Worm (Caenorhabditis elegans) whole organism, L4 larva: Measurements from ENCODE around the gene ccpp-6.

ENCODE experiments used
- ZK337.2 ChIP-seq: fragments of 200-800 bp; sonication (Bioruptor generic); IDR thresholded peaks from 2 replicates; pipeline ENCODE4 v1.3.6; 2022; ENCODE audit warnings: missing genetic modification reagents, missing genetic modification characterization, missing compliant biosample characterization
- aha-1 ChIP-seq: fragments of 150-350 bp; peaks from one replicate; lab custom pipeline; 2014; ENCODE audit warnings: missing biosample characterization, missing genetic modification characterization
- gei-8 ChIP-seq: fragments of 200-800 bp; sonication (Bioruptor generic); optimal IDR thresholded peaks from 2 replicates; lab custom pipeline; 2018; ENCODE audit warnings: mild to moderate bottlenecking, missing genetic modification characterization, missing compliant biosample characterization
- lin-38 ChIP-seq: fragments of 200-800 bp; sonication (Bioruptor generic); IDR thresholded peaks from 2 replicates; pipeline ENCODE4 v1.3.6; 2022; ENCODE audit warnings: missing genetic modification reagents, missing genetic modification characterization, missing compliant biosample characterization
- mxl-2 ChIP-seq: fragments of 200-800 bp; sonication (Bioruptor generic); conservative IDR thresholded peaks from 2 replicates; pipeline ENCODE4 v1.3.6; 2022; ENCODE audit warnings: missing genetic modification reagents, missing genetic modification characterization, missing compliant biosample characterization
- nhr-6 ChIP-seq: fragments of 150-350 bp; optimal IDR thresholded peaks from 2 replicates; lab custom pipeline; 2014; ENCODE audit warnings: missing biosample characterization, missing genetic modification characterization
- pha-4 ChIP-seq, 2 experiments: fragments of 150-350 bp in 1 of 2; fragments of 200-800 bp in 1 of 2; sonication (Bioruptor generic) in 1 of 2; IDR thresholded peaks in 1 of 2; optimal IDR thresholded peaks in 1 of 2; 2 replicates each; pipeline versions ENCODE4 v1.3.6 to Lab custom; 2014 to 2022; ENCODE audit warnings: missing genetic modification characterization in 2 of 2, missing genetic modification reagents in 2 of 2, missing biosample characterization in 1 of 2, missing compliant biosample characterization in 1 of 2
- pqm-1 ChIP-seq: sonication (generic microtip); optimal IDR thresholded peaks from 2 replicates; lab custom pipeline; 2017; ENCODE audit warnings: missing biosample characterization, missing genetic modification characterization
- skn-1 ChIP-seq: fragments of 150-350 bp; optimal IDR thresholded peaks from 2 replicates; lab custom pipeline; 2014; ENCODE audit warnings: missing biosample characterization, missing genetic modification characterization
- snpc-4 ChIP-seq: fragments of 150-350 bp; optimal IDR thresholded peaks from 2 replicates; lab custom pipeline; 2014; ENCODE audit warnings: missing biosample characterization, missing genetic modification characterization
- tag-97 ChIP-seq: fragments of 200-800 bp; sonication (Bioruptor generic); IDR thresholded peaks from 2 replicates; pipeline ENCODE4 v1.3.6; 2022; ENCODE audit warnings: missing genetic modification characterization, missing compliant biosample characterization
- unc-62 ChIP-seq, 3 experiments: fragments of 150-350 bp in 1 of 3; sonication (generic microtip); optimal IDR thresholded peaks in 2 of 3; peaks in 1 of 3; 1 replicate in 1 of 3; 2 replicates in 2 of 3; lab custom pipeline; 2014 to 2017; ENCODE audit warnings: missing biosample characterization in 3 of 3, missing genetic modification characterization in 3 of 3, missing genetic modification reagents in 3 of 3, missing genotype in 1 of 3

ce11 chrII:5393090-5393489, 6.0 kb upstream of the ccpp-6 start, which contains the start of gene brap-2:
- TF ChIP-seq skn-1 (tag; lab: Kevin White, UChicago): no peak
- TF ChIP-seq pqm-1 (tag; lab: Kevin White, UChicago): no peak
- peak; percentile 11 for TF ChIP-seq aha-1 (tag; lab: Kevin White, UChicago)
- no peak for TF ChIP-seq lin-38
- no peak for TF ChIP-seq tag-97 (GFP tag; lab: Robert Waterston, UW)
- TF ChIP-seq mxl-2 (GFP tag; lab: Robert Waterston, UW): no peak
- TF ChIP-seq ZK337.2 (GFP tag; lab: Robert Waterston, UW): no peak
- TF ChIP-seq pha-4 (GFP tag; IDR thresholded peaks at IDR 0.05; lab: Robert Waterston, UW): no peak
- TF ChIP-seq pha-4 (tag; optimal IDR thresholded peaks at IDR 0.05; lab: Kevin White, UChicago): no peak
- no peak for TF ChIP-seq gei-8 (GFP tag; lab: Kevin White, UChicago)
- TF ChIP-seq unc-62 (GFP tag; optimal IDR thresholded peaks at IDR 0.05 in 1 of 2; lab: Kevin White, UChicago): no peak
- no peak for TF ChIP-seq unc-62 (tag; optimal IDR thresholded peaks at IDR 0.05; lab: Kevin White, UChicago)
- no peak for TF ChIP-seq snpc-4
- no peak for TF ChIP-seq nhr-6 (tag; lab: Kevin White, UChicago)
